Fruit fly (Drosophila melanogaster) whole organism, embryonic: Measurements from ENCODE around the gene CG5731.
A peak's percentile ranks its signal among the peaks of the same experiment; 100 is the strongest.

Source experiments
- Antp ChIP-seq: fragments of 200-800 bp; sonication (Bioruptor generic); optimal IDR thresholded peaks from 3 replicates; lab custom pipeline; 2016; ENCODE audit warnings: missing biosample characterization, missing genetic modification characterization
- CG12769 ChIP-seq: fragments of 200-800 bp; sonication (Bioruptor generic); optimal IDR thresholded peaks from 2 replicates; lab custom pipeline; 2019; ENCODE audit warnings: missing biosample characterization, mild to moderate bottlenecking, missing genetic modification characterization, moderate library complexity
- CG13424 ChIP-seq: fragments of 200-800 bp; sonication (Bioruptor generic); optimal IDR thresholded peaks from 2 replicates; lab custom pipeline; 2019; ENCODE audit warnings: missing biosample characterization, mild to moderate bottlenecking, missing genetic modification characterization, moderate library complexity
- CG31388 ChIP-seq: fragments of 200-800 bp; sonication (Bioruptor generic); optimal IDR thresholded peaks from 2 replicates; lab custom pipeline; 2016; ENCODE audit warnings: missing biosample characterization, missing genetic modification characterization
- CG4617 ChIP-seq: fragments of 200-800 bp; sonication (Bioruptor generic); optimal IDR thresholded peaks from 3 replicates; lab custom pipeline; 2016; ENCODE audit warnings: missing biosample characterization, missing genetic modification characterization, borderline replicate concordance
- salm ChIP-seq: fragments of 200-800 bp; sonication (Bioruptor generic); optimal IDR thresholded peaks from 2 replicates; lab custom pipeline; 2018; ENCODE audit warnings: missing biosample characterization, mild to moderate bottlenecking, missing genetic modification characterization
- vfl ChIP-seq: fragments of 200-800 bp; sonication (Bioruptor generic); optimal IDR thresholded peaks from 2 replicates; lab custom pipeline; 2016; ENCODE audit warnings: missing biosample characterization, missing genetic modification characterization

dm6 chr2L:10200847-10201246, 8.7 kb downstream of the CG5731 start, which contains the start of the genes Ripalpha and RpL7:
- TF ChIP-seq CG4617 (peak; percentile 99), CG12769 (tag; lab: Kevin White, UChicago) (peak; percentile 98), vfl (GFP tag; lab: Kevin White, UChicago) (peak; percentile 97), CG13424 (tag; lab: Kevin White, UChicago) (peak; percentile 87), Antp (GFP tag; lab: Kevin White, UChicago) (peak; percentile 92), CG31388 (GFP tag; lab: Kevin White, UChicago) (peak; percentile 81), salm (tag; lab: Kevin White, UChicago) (peak; percentile 92)
